Worm (Caenorhabditis elegans) whole organism, dauer: ENCODE measurements around the gene hipr-1.

Experiments
- unc-62 ChIP-seq: sonication (generic microtip); optimal IDR thresholded peaks from 2 replicates; lab custom pipeline; 2017; ENCODE audit warnings: missing biosample characterization, missing genetic modification reagents, missing genetic modification characterization

The hipr-1 gene

DNA sequence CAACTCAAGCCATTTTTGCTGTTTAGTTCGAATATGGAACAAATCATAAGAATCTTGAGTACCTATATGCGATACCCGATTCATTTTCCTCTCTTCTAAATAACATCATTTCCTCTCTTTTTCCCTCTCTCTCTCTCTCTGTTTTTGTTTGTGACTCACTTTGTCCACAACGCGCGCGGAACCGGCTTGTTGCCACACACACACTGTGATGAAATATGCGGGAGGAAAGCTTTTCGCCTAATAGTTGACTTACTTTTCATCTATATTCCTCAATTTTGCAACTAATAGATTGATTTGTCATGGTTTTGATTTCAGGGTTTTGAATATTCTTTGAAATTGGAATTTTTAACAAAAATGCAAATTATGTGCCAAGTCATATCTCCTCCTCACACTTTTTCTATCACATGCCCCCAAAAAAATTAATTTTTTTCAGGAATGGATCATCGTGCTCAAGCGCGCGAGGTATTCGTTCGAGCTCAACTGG is at the start of gene hipr-1:
TSS of gene hipr-1 (plus strand) at position 434 of the 484 bp plus-strand sequence.
- TF ChIP-seq unc-62 (GFP tag; lab: Kevin White, UChicago), result no peak

DNA sequence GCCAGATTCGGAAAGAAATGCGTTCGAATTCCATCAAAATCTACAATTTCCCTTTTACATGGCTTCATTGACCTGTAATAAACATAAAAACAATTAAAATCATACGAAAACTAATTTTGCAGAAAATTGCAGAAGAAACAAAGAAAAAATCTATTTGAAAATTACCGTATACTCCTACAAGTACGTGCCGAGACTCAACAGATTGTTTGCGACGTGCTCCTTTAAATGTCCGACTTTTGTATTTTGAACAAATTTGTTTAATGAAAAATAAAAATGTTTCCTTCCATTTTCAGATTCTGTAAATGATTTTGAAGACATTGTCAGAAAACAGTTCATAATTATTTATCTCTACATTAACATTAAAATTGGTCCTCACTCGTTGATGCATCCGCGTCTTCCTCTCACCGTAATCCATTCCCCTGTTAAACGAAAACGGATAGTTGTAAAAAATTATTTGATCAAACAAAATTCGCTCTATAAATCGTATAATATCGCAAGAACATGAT is 45.0 kb upstream of the hipr-1 start, which contains the start of gene pgl-2:
TSS of gene pgl-2 (minus strand) at position 456 of the 506 bp plus-strand sequence.
- TF ChIP-seq unc-62 (GFP tag; lab: Kevin White, UChicago), result no peak

- TF ChIP-seq unc-62 (GFP tag; lab: Kevin White, UChicago), result no peak
These were observed 41.6 kb upstream of the hipr-1 start for ce11 chrIII:8678371-8678770.

ce11 chrIII:8683679-8684263 is 36.2 kb upstream of the hipr-1 start, which contains the start of gene fli-1:
Gene fli-1, minus strand, starts transcription at chrIII:8683736.
- TF ChIP-seq unc-62 (GFP tag; lab: Kevin White, UChicago), result no peak

ce11 chrIII:8684421-8684820 is 35.6 kb upstream of the hipr-1 start, which contains the start of gene anmt-1:
Gene anmt-1, plus strand, starts transcription at chrIII:8684808.
- TF ChIP-seq unc-62 (GFP tag; lab: Kevin White, UChicago), result no peak

DNA sequence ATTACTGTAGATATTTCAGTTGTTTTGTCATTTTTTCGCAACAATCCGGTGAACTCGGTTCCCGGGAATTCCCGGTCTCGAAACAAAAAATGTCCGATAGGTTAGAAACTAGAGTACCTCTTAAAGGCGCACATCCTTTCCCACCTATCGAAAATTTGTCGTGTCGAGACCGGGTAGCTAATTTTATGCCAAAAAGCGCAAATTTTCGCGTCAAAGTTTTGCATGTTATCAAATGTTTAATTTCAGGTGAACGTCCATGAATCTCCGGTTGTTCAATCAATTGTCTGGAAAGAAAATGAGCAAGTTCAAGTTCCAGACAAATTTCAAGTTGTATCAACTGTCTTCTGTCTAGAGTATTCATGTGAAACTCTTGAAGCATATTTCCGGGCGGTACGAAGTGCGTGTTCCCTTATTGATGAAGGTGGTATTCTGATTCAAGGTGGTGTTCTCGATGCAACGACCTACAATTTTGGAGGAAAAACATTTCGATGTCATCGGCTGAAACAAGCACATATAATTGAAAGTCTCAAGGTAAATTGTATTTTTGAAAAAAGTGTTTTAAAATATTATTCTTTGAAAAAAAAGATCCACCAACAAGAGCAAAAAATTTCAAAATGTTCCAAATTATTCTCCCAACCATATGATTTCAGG is 34.3 kb upstream of the hipr-1 start:
- TF ChIP-seq unc-62 (GFP tag; lab: Kevin White, UChicago), result no peak

ce11 chrIII:8688438-8688946 is 31.5 kb upstream of the hipr-1 start, which contains the start of gene hadb-1:
Gene hadb-1, minus strand, starts transcription at chrIII:8688488.
- no peak for TF ChIP-seq unc-62 (GFP tag; lab: Kevin White, UChicago)

- TF ChIP-seq unc-62 (GFP tag; lab: Kevin White, UChicago), result no peak
These were observed 30.9 kb upstream of the hipr-1 start for ce11 chrIII:8689143-8689542.

DNA sequence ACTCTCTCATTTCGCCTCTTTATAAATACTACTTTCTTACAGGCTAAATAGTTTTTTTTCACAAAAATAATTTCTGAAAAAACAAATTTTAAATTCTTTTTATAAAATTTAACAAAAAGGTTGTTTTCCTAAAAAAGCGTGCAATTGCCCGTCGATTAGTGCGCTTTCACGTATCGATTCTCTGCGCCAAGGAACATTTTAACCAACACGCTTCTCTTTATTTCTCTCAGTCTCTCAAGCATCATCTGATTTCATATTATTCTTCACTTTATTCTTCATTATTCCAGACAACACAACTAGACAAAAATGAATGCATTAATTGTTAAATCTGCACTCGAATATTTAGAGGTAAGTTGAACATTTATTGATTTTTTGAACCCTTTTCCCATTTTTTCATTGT is 30.3 kb upstream of the hipr-1 start, which contains the start of gene B0303.4:
TSS of gene B0303.4 (plus strand) at position 196 of the 400 bp plus-strand sequence.
- no peak for TF ChIP-seq unc-62 (GFP tag; lab: Kevin White, UChicago)

DNA sequence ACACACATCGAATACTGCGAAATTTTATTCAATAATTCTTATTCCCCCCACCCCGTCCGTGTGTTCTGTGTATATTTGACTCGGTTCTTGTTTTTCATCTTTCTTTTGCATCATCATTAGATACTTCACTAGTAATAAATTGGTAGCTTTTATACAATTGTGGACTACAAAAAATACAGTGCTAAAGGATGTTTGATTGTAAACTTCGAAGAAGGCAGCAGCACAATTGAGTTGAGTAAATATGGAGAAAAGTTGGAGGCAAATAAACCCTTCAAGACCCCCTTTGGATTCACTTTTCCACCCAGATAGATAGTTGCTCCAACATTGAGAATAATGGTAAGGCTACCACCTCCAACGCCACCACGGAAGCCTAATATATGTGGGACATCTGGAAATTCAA is 26.7 kb upstream of the hipr-1 start, which contains the start of gene B0303.7:
TSS of gene B0303.7 (plus strand) at position 301 of the 400 bp plus-strand sequence.
- no peak for TF ChIP-seq unc-62 (GFP tag; lab: Kevin White, UChicago)

DNA sequence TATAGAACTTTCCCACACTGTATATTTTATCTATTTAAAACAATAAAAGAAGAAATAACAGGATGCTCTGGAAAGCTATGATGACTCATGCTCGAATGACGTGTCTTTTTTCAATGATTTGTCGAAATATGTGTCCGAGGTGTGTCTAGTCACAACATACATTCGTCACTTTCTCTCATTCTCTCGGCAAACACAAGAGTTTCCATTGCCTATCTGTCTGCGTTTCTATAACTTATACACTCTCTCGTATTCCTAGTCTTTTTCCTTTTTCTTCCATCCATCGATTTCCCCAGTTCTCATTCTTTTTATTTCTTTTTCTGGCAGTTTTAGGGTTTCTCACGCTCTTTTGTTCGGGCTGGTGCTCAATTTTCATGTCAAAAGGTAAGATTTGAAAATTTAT is 23.3 kb upstream of the hipr-1 start:
- no peak for TF ChIP-seq unc-62 (GFP tag; lab: Kevin White, UChicago)

ce11 chrIII:8697268-8697907 is 22.6 kb upstream of the hipr-1 start:
- TF ChIP-seq unc-62 (GFP tag; lab: Kevin White, UChicago), result no peak

DNA sequence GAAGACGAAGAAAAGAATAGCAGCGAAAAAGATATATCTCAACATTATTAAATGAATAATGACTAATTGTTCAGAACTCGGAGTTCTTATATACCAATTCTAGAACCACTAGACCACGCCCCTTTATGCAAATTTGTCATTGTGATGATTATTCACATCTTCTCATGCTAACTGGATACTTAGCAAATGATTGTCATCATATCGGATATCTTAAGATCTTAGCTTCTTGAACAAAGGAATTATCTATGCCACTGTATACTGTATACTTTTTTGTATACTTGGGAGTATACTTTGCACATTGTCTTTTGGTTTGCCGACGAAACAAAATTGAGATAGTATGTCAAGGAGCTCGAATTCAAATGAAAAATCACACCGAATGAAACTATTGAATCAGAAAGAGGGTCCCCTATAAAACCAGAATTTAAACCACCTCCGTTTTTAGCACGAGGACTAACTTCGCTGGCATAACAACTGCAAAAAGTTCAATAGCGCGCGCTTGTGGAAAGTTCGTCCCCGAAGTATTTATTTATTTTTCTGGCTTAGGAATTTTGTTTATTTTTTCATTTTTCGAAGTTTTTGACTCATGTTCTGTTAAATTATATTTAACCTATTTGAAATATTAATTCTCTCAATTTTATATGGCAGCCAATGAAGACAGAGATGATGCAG is 19.6 kb upstream of the hipr-1 start, which contains the start of the genes sdz-1 and vps-33.1:
TSS of gene sdz-1 (minus strand) at position 51 of the 669 bp plus-strand sequence.
TSS of gene vps-33.1 (plus strand) at position 639 of the 669 bp plus-strand sequence.
- TF ChIP-seq unc-62 (GFP tag; lab: Kevin White, UChicago), result no peak

- TF ChIP-seq unc-62 (GFP tag; lab: Kevin White, UChicago), result no peak
These were observed 15.2 kb upstream of the hipr-1 start, which contains the start of gene B0303.16 for ce11 chrIII:8704765-8705164. Gene B0303.16, plus strand, starts transcription at chrIII:8705065.

DNA sequence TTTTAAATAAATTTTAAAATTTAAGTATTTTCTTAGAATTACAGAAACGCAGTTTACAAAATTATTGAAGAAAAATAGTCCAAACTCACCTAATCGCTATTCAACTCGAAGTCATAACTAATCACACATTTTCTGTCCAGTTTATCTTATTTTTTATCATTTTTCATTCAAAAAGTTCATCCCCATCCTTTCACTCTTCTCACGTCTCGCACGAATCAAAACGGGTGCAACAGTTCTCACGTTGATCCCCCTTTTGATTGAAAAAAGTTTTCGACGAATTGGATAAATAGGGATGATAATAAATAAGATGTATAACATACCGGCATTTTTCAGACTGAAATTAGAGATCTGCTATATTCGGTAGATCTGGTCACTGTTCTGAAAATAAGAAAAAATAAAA is 10.3 kb upstream of the hipr-1 start:
- no peak for TF ChIP-seq unc-62 (GFP tag; lab: Kevin White, UChicago)
